Worm (Caenorhabditis elegans) whole organism, late embryonic: ENCODE measurements around the gene C35D10.7.

Source experiments
- F13H6.1 ChIP-seq: sonication (generic microtip); optimal IDR thresholded peaks from 2 replicates; lab custom pipeline; 2016; ENCODE audit warnings: missing genetic modification characterization, missing compliant biosample characterization
- K09A11.1 ChIP-seq: sonication (generic microtip); optimal IDR thresholded peaks from 2 replicates; lab custom pipeline; 2017; ENCODE audit warnings: antibody characterized with exemption, mild to moderate bottlenecking, missing genetic modification characterization, missing compliant biosample characterization; ENCODE audit not compliant: insufficient read depth
- Y22D7AL.16 ChIP-seq: sonication (generic microtip); optimal IDR thresholded peaks from 2 replicates; lab custom pipeline; 2016; ENCODE audit warnings: missing genetic modification characterization, missing compliant biosample characterization
- ama-1 ChIP-seq: fragments of 150-350 bp; optimal IDR thresholded peaks from 2 replicates; lab custom pipeline; 2014
- ceh-18 ChIP-seq: sonication (generic microtip); optimal IDR thresholded peaks from 2 replicates; lab custom pipeline; 2016; ENCODE audit warnings: missing genetic modification characterization, missing compliant biosample characterization
- ceh-19 ChIP-seq: fragments of 200-800 bp; sonication (Bioruptor generic); optimal IDR thresholded peaks from 2 replicates; lab custom pipeline; 2018; ENCODE audit warnings: mild to moderate bottlenecking, missing genetic modification characterization, missing compliant biosample characterization
- ceh-2 ChIP-seq: sonication (generic microtip); optimal IDR thresholded peaks from 2 replicates; lab custom pipeline; 2016; ENCODE audit warnings: missing genotype, missing genetic modification characterization, missing compliant biosample characterization
- ceh-30 ChIP-seq: fragments of 150-350 bp; optimal IDR thresholded peaks from 2 replicates; lab custom pipeline; 2014; ENCODE audit warnings: missing biosample characterization, missing genetic modification characterization
- ceh-31 ChIP-seq: sonication (generic microtip); optimal IDR thresholded peaks from 2 replicates; lab custom pipeline; 2016; ENCODE audit warnings: missing genetic modification characterization, missing compliant biosample characterization
- ceh-45 ChIP-seq: fragments of 200-800 bp; sonication (Bioruptor generic); IDR thresholded peaks from 2 replicates; pipeline ENCODE4 v1.3.6; 2022; ENCODE audit warnings: missing genetic modification reagents, missing genetic modification characterization, missing compliant biosample characterization
- ceh-6 ChIP-seq: fragments of 200-800 bp; sonication (Bioruptor generic); optimal IDR thresholded peaks from 2 replicates; lab custom pipeline; 2018; ENCODE audit warnings: mild to moderate bottlenecking, missing genetic modification characterization, missing compliant biosample characterization
- ceh-9 ChIP-seq: sonication (generic microtip); optimal IDR thresholded peaks from 2 replicates; lab custom pipeline; 2016; ENCODE audit warnings: mild to moderate bottlenecking, missing genetic modification characterization, inconsistent platforms, missing compliant biosample characterization
- dve-1 ChIP-seq: sonication (generic microtip); optimal IDR thresholded peaks from 2 replicates; lab custom pipeline; 2017; ENCODE audit warnings: antibody characterized with exemption, mild to moderate bottlenecking, missing genetic modification characterization, missing compliant biosample characterization
- elt-2 ChIP-seq: sonication (generic microtip); optimal IDR thresholded peaks from 2 replicates; lab custom pipeline; 2016; ENCODE audit warnings: missing genetic modification reagents, missing genetic modification characterization, missing compliant biosample characterization
- hlh-13 ChIP-seq: fragments of 200-800 bp; sonication (Bioruptor generic); optimal IDR thresholded peaks from 2 replicates; lab custom pipeline; 2018; ENCODE audit warnings: mild to moderate bottlenecking, missing genetic modification characterization, missing compliant biosample characterization
- hlh-15 ChIP-seq: sonication (generic microtip); optimal IDR thresholded peaks from 2 replicates; lab custom pipeline; 2016; ENCODE audit warnings: missing genetic modification characterization, missing compliant biosample characterization
- hlh-8 ChIP-seq: sonication (generic microtip); optimal IDR thresholded peaks from 2 replicates; lab custom pipeline; 2016; ENCODE audit warnings: missing genotype, missing genetic modification characterization, missing compliant biosample characterization
- lim-6 ChIP-seq: sonication (generic microtip); optimal IDR thresholded peaks from 2 replicates; lab custom pipeline; 2016; ENCODE audit warnings: missing genetic modification characterization, missing compliant biosample characterization
- lin-11 ChIP-seq: fragments of 200-800 bp; sonication (Bioruptor generic); optimal IDR thresholded peaks from 2 replicates; lab custom pipeline; 2018; ENCODE audit warnings: mild to moderate bottlenecking, missing genetic modification characterization, missing compliant biosample characterization
- madf-2 ChIP-seq: sonication (generic microtip); optimal IDR thresholded peaks from 2 replicates; lab custom pipeline; 2017; ENCODE audit warnings: missing genetic modification characterization, missing compliant biosample characterization
- mec-3 ChIP-seq: sonication (generic microtip); optimal IDR thresholded peaks from 2 replicates; lab custom pipeline; 2016; ENCODE audit warnings: borderline replicate concordance, missing genetic modification characterization, missing compliant biosample characterization
- odd-2 ChIP-seq: sonication (generic microtip); optimal IDR thresholded peaks from 2 replicates; lab custom pipeline; 2017; ENCODE audit warnings: antibody characterized with exemption, mild to moderate bottlenecking, missing genetic modification characterization, missing compliant biosample characterization
- pag-3 ChIP-seq: sonication (generic microtip); optimal IDR thresholded peaks from 2 replicates; lab custom pipeline; 2016; ENCODE audit warnings: missing compliant biosample characterization, missing genetic modification characterization, borderline replicate concordance
- pax-1 ChIP-seq: fragments of 150-350 bp; optimal IDR thresholded peaks from 2 replicates; lab custom pipeline; 2014; ENCODE audit warnings: missing biosample characterization, missing genetic modification characterization
- pha-4 ChIP-seq: fragments of 150-350 bp; optimal IDR thresholded peaks from 2 replicates; lab custom pipeline; 2018; ENCODE audit warnings: missing biosample characterization, missing genetic modification reagents, missing genetic modification characterization
- pqm-1 ChIP-seq: sonication (generic microtip); optimal IDR thresholded peaks from 2 replicates; lab custom pipeline; 2016; ENCODE audit warnings: missing genetic modification characterization, missing compliant biosample characterization
- ref-2 ChIP-seq: sonication (generic microtip); optimal IDR thresholded peaks from 2 replicates; lab custom pipeline; 2016; ENCODE audit warnings: missing genetic modification characterization, missing compliant biosample characterization
- rnt-1 ChIP-seq: sonication (generic microtip); optimal IDR thresholded peaks from 2 replicates; lab custom pipeline; 2016; ENCODE audit warnings: missing genetic modification characterization, missing compliant biosample characterization
- sdc-2 ChIP-seq: sonication (generic microtip); optimal IDR thresholded peaks from 2 replicates; lab custom pipeline; 2016; ENCODE audit warnings: missing genotype, missing genetic modification characterization, missing compliant biosample characterization
- sox-2 ChIP-seq: fragments of 200-800 bp; sonication (Bioruptor generic); IDR thresholded peaks from 2 replicates; pipeline ENCODE4 v1.3.6; 2022; ENCODE audit warnings: missing genetic modification reagents, missing genetic modification characterization, missing compliant biosample characterization
- tbx-2 ChIP-seq: sonication (generic microtip); optimal IDR thresholded peaks from 2 replicates; lab custom pipeline; 2016; ENCODE audit warnings: missing genetic modification characterization, missing compliant biosample characterization
- ttx-3 ChIP-seq: sonication (generic microtip); optimal IDR thresholded peaks from 2 replicates; lab custom pipeline; 2016; ENCODE audit warnings: missing genetic modification reagents, missing genetic modification characterization, missing compliant biosample characterization
- unc-55 ChIP-seq: sonication (generic microtip); optimal IDR thresholded peaks from 2 replicates; lab custom pipeline; 2017; ENCODE audit warnings: missing biosample characterization, missing genetic modification reagents, missing genetic modification characterization
- unc-86 ChIP-seq: sonication (generic microtip); optimal IDR thresholded peaks from 2 replicates; lab custom pipeline; 2016; ENCODE audit warnings: missing genetic modification characterization, missing compliant biosample characterization
- ztf-16 ChIP-seq: sonication (generic microtip); optimal IDR thresholded peaks from 2 replicates; lab custom pipeline; 2017; ENCODE audit warnings: missing genetic modification characterization, missing compliant biosample characterization

The C35D10.7 gene

ce11 chrIII:4905405-4905804 lies 49.4 kb downstream of the C35D10.7 start, which contains the start of gene F26F4.8 (continued):
- TF ChIP-seq hlh-13 (GFP tag; lab: Kevin White, UChicago) (no peak), ceh-2 (tag; lab: Kevin White, UChicago) (peak; percentile 93), hlh-8 (tag; lab: Kevin White, UChicago) (peak; percentile 89), lin-11 (no peak), rnt-1 (peak; percentile 46), mec-3 (tag; lab: Kevin White, UChicago) (peak; percentile 79), pqm-1 (tag; lab: Kevin White, UChicago) (no peak), lim-6 (tag; lab: Kevin White, UChicago) (peak; percentile 43), ceh-9 (tag; lab: Kevin White, UChicago) (no peak), ref-2 (peak; percentile 51), hlh-15 (no peak), ceh-18 (tag; lab: Kevin White, UChicago) (peak; percentile 6), ceh-19 (GFP tag; lab: Kevin White, UChicago) (no peak), ttx-3 (tag; lab: Kevin White, UChicago) (no peak), ceh-6 (GFP tag; lab: Kevin White, UChicago) (no peak), sdc-2 (tag; lab: Kevin White, UChicago) (peak; percentile 54), dve-1 (tag; lab: Kevin White, UChicago) (no peak), pag-3 (tag; lab: Kevin White, UChicago) (no peak), ztf-16 (peak; percentile 1), madf-2 (tag; lab: Kevin White, UChicago) (no peak), Y22D7AL.16 (tag; lab: Kevin White, UChicago) (no peak), K09A11.1 (tag; lab: Kevin White, UChicago) (no peak)
- TF ChIP-seq, all 69 proteins: peak for 25

ce11 chrIII:4906365-4906764 lies 50.4 kb downstream of the C35D10.7 start:
- TF ChIP-seq rnt-1: no peak
- TF ChIP-seq elt-2 (tag; lab: Kevin White, UChicago): peak; percentile 43

ce11 chrIII:4906896-4907295 lies 50.9 kb downstream of the C35D10.7 start, which contains the start of gene rom-1:
Gene rom-1, plus strand, starts transcription at chrIII:4907196.
- TF ChIP-seq ceh-45 (GFP tag; lab: Robert Waterston, UW) (no peak), sdc-2 (tag; lab: Kevin White, UChicago) (no peak), ama-1 (lab: Kevin White, UChicago) (no peak), ceh-30 (no peak), odd-2 (no peak), rnt-1 (no peak), sox-2 (GFP tag; lab: Robert Waterston, UW) (no peak), madf-2 (tag; lab: Kevin White, UChicago) (no peak), unc-55 (GFP tag; lab: Kevin White, UChicago) (no peak), hlh-8 (tag; lab: Kevin White, UChicago) (no peak), elt-2 (tag; lab: Kevin White, UChicago) (no peak), pha-4 (tag; lab: Kevin White, UChicago) (no peak), pax-1 (tag; lab: Kevin White, UChicago) (no peak), ceh-31 (tag; lab: Kevin White, UChicago) (no peak), tbx-2 (tag; lab: Kevin White, UChicago) (no peak), F13H6.1 (tag; lab: Kevin White, UChicago) (no peak), lin-11 (no peak), ceh-19 (GFP tag; lab: Kevin White, UChicago) (no peak), ceh-9 (tag; lab: Kevin White, UChicago) (no peak), unc-86 (tag; lab: Kevin White, UChicago) (no peak)
- TF ChIP-seq, all 69 proteins: peak for 0
